Worm (Caenorhabditis elegans) whole organism, L4 larva: ENCODE results near the gene dmsr-5.

ENCODE experiments used
- D1046.2 ChIP-seq: fragments of 200-800 bp; sonication (Bioruptor generic); IDR thresholded peaks from 2 replicates; pipeline ENCODE4 v1.3.6; 2022; ENCODE audit warnings: missing genetic modification characterization, missing compliant biosample characterization
- F10B5.3 ChIP-seq: sonication (generic microtip); optimal IDR thresholded peaks from 2 replicates; lab custom pipeline; 2016; ENCODE audit warnings: mild to moderate bottlenecking, missing genetic modification characterization, missing compliant biosample characterization
- F37D6.2 ChIP-seq: sonication (generic microtip); optimal IDR thresholded peaks from 2 replicates; lab custom pipeline; 2016; ENCODE audit warnings: mild to moderate bottlenecking, missing genetic modification characterization, missing compliant biosample characterization
- T26A8.4 ChIP-seq: fragments of 200-800 bp; sonication (Bioruptor generic); IDR thresholded peaks from 2 replicates; pipeline ENCODE4 v1.3.6; 2022; ENCODE audit warnings: missing genetic modification characterization, missing compliant biosample characterization
- Y105C5A.15 ChIP-seq: fragments of 200-800 bp; sonication (Bioruptor generic); IDR thresholded peaks from 2 replicates; pipeline ENCODE4 v1.3.6; 2022; ENCODE audit warnings: missing genetic modification characterization, missing compliant biosample characterization
- aha-1 ChIP-seq: fragments of 150-350 bp; peaks from one replicate; lab custom pipeline; 2014; ENCODE audit warnings: missing biosample characterization, missing genetic modification characterization
- ceh-28 ChIP-seq: fragments of 150-350 bp; optimal IDR thresholded peaks from 2 replicates; lab custom pipeline; 2014; ENCODE audit warnings: missing biosample characterization, missing genetic modification reagents, missing genetic modification characterization
- ces-1 ChIP-seq: fragments of 150-350 bp; sonication (generic microtip); optimal IDR thresholded peaks from 4 replicates; lab custom pipeline; 2014; ENCODE audit warnings: missing biosample characterization, missing genetic modification reagents, missing genetic modification characterization
- cey-2 ChIP-seq: sonication (generic microtip); optimal IDR thresholded peaks from 3 replicates; lab custom pipeline; 2017; ENCODE audit warnings: missing genetic modification characterization, mild to moderate bottlenecking, missing compliant biosample characterization, antibody characterized with exemption, borderline replicate concordance; ENCODE audit not compliant: insufficient read depth
- daf-16 ChIP-seq, 3 experiments: sonication (generic microtip); optimal IDR thresholded peaks; 2 replicates each; lab custom pipeline; 2016 to 2017; ENCODE audit warnings: missing genetic modification characterization in 3 of 3, missing genetic modification reagents in 3 of 3, mild to moderate bottlenecking in 2 of 3, missing compliant biosample characterization in 2 of 3, missing biosample characterization in 1 of 3, moderate library complexity in 1 of 3
- duxl-1 ChIP-seq: sonication (generic microtip); optimal IDR thresholded peaks from 2 replicates; lab custom pipeline; 2016; ENCODE audit warnings: mild to moderate bottlenecking, missing genetic modification characterization, moderate library complexity, missing compliant biosample characterization; ENCODE audit not compliant: poor library complexity
- dve-1 ChIP-seq: sonication (generic microtip); optimal IDR thresholded peaks from 2 replicates; lab custom pipeline; 2017; ENCODE audit warnings: antibody characterized with exemption, mild to moderate bottlenecking, missing genetic modification characterization, missing compliant biosample characterization; ENCODE audit not compliant: insufficient read depth
- egl-27 ChIP-seq: sonication (generic microtip); optimal IDR thresholded peaks from 3 replicates; lab custom pipeline; 2017; ENCODE audit warnings: missing biosample characterization, missing genetic modification reagents, missing genetic modification characterization
- egl-43 ChIP-seq: fragments of 200-800 bp; sonication (Bioruptor generic); IDR thresholded peaks from 2 replicates; pipeline ENCODE4 v1.3.6; 2022; ENCODE audit warnings: missing genetic modification reagents, missing genetic modification characterization, missing compliant biosample characterization
- hif-1 ChIP-seq, 2 experiments: sonication (generic microtip); optimal IDR thresholded peaks; 2 replicates each; lab custom pipeline; 2016 to 2017; ENCODE audit warnings: missing compliant biosample characterization in 2 of 2, missing genetic modification characterization in 2 of 2, missing genetic modification reagents in 2 of 2, missing genotype in 2 of 2, mild to moderate bottlenecking in 1 of 2
- hmg-1.1 ChIP-seq: fragments of 200-800 bp; sonication (Bioruptor generic); IDR thresholded peaks from 2 replicates; pipeline ENCODE4 v1.3.6; 2022; ENCODE audit warnings: missing genetic modification reagents, missing genetic modification characterization, missing compliant biosample characterization
- lin-29 ChIP-seq: fragments of 200-800 bp; sonication (Bioruptor generic); IDR thresholded peaks from 2 replicates; pipeline ENCODE4 v1.3.6; 2022; ENCODE audit warnings: missing genetic modification reagents, missing genetic modification characterization, missing compliant biosample characterization
- lin-38 ChIP-seq: fragments of 200-800 bp; sonication (Bioruptor generic); IDR thresholded peaks from 2 replicates; pipeline ENCODE4 v1.3.6; 2022; ENCODE audit warnings: missing genetic modification reagents, missing genetic modification characterization, missing compliant biosample characterization
- nhr-10 ChIP-seq: fragments of 150-350 bp; optimal IDR thresholded peaks from 2 replicates; lab custom pipeline; 2014; ENCODE audit warnings: missing biosample characterization, missing genetic modification characterization
- nhr-42 ChIP-seq: fragments of 200-800 bp; sonication (Bioruptor generic); IDR thresholded peaks from 2 replicates; pipeline ENCODE4 v1.3.6; 2022; ENCODE audit warnings: missing genetic modification characterization, missing compliant biosample characterization
- nhr-48 ChIP-seq: sonication (generic microtip); optimal IDR thresholded peaks from 2 replicates; lab custom pipeline; 2016; ENCODE audit warnings: mild to moderate bottlenecking, missing genetic modification characterization, missing compliant biosample characterization
- nhr-6 ChIP-seq: fragments of 150-350 bp; optimal IDR thresholded peaks from 2 replicates; lab custom pipeline; 2014; ENCODE audit warnings: missing biosample characterization, missing genetic modification characterization
- nhr-77 ChIP-seq: fragments of 150-350 bp; optimal IDR thresholded peaks from 2 replicates; lab custom pipeline; 2014; ENCODE audit warnings: missing biosample characterization, missing genetic modification characterization
- saeg-2 ChIP-seq: fragments of 200-800 bp; sonication (Bioruptor generic); IDR thresholded peaks from 2 replicates; pipeline ENCODE4 v1.3.6; 2022; ENCODE audit warnings: missing genetic modification reagents, missing genetic modification characterization, missing compliant biosample characterization
- set-16 ChIP-seq: fragments of 200-800 bp; sonication (Bioruptor generic); IDR thresholded peaks from 2 replicates; pipeline ENCODE4 v1.3.6; 2022; ENCODE audit warnings: missing genetic modification reagents, missing genetic modification characterization, missing compliant biosample characterization
- skn-1 ChIP-seq: fragments of 150-350 bp; optimal IDR thresholded peaks from 2 replicates; lab custom pipeline; 2014; ENCODE audit warnings: missing biosample characterization, missing genetic modification characterization
- snpc-1.2 ChIP-seq: fragments of 200-800 bp; sonication (Bioruptor generic); IDR thresholded peaks from 2 replicates; pipeline ENCODE4 v1.3.6; 2022; ENCODE audit warnings: missing genetic modification reagents, missing genetic modification characterization, missing compliant biosample characterization
- spr-3 ChIP-seq: fragments of 200-800 bp; sonication (Bioruptor generic); optimal IDR thresholded peaks from 2 replicates; lab custom pipeline; 2018; ENCODE audit warnings: mild to moderate bottlenecking, missing genetic modification characterization, missing compliant biosample characterization
- unc-62 ChIP-seq, 3 experiments: fragments of 150-350 bp in 1 of 3; sonication (generic microtip); optimal IDR thresholded peaks in 2 of 3; peaks in 1 of 3; 1 replicate in 1 of 3; 2 replicates in 2 of 3; lab custom pipeline; 2014 to 2017; ENCODE audit warnings: missing biosample characterization in 3 of 3, missing genetic modification characterization in 3 of 3, missing genetic modification reagents in 3 of 3, missing genotype in 1 of 3
- vab-7 ChIP-seq: fragments of 200-800 bp; sonication (Bioruptor generic); IDR thresholded peaks from 2 replicates; pipeline ENCODE4 v1.3.6; 2022; ENCODE audit warnings: missing genetic modification reagents, missing genetic modification characterization, missing compliant biosample characterization
- zip-2 ChIP-seq: fragments of 150-350 bp; optimal IDR thresholded peaks from 2 replicates; lab custom pipeline; 2014; ENCODE audit warnings: missing biosample characterization, missing genetic modification characterization

The dmsr-5 gene

DNA sequence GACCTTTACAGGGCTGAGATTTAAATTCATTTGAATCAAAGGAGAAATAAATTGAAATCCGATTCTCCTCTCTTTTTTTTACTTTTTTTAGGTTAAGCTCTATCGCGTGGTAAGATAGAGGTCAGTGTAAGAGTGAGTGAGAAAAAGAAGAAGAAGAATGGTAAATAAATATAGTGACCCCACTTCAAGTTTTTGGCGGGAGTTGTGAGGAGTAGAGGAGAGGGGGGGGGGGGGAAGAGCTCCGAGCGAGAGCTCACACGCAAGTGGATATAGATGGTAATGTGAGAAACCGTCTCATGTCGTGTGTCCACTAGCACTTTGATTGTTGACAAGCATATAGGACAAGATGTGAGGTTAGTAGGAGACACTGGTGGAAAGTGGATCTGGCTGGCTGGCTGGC is 28.0 kb downstream of the dmsr-5 start, which contains the start of gene W05B2.2:
Gene W05B2.2, minus strand, starts transcription at position 101 of the 400 bp plus-strand sequence.
- no peak for TF ChIP-seq egl-27 (tag; lab: Kevin White, UChicago)

DNA sequence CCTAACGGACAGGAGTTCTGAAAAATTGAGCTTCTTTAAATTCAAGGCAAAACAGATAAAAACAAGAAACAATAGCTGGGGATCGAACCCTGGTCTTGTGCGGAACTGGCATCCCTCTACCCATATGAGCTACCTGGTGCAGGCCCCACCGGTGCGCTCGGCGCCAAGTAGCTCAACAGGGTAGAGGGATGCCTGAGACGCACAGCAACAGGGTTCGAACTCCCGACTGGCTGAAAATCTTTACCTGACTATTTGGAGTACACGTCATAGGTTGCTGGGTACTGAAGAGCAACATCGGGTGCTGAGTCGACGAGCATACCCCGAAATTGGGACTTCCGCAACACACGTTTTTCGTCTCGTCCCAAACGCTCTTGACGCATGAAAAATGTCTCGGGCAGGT is 32.1 kb downstream of the dmsr-5 start:
- TF ChIP-seq saeg-2 (GFP tag; lab: Robert Waterston, UW) (0 out of 2 replicates have a peak, but pooled peaks have one; percentile 44), hif-1 (tag; optimal IDR thresholded peaks at IDR 0.05; lab: Kevin White, UChicago) (no peak), nhr-6 (tag; lab: Kevin White, UChicago) (no peak), set-16 (peak; percentile 40; the same call in 1 of the 2 replicates)
- TF ChIP-seq, all 104 proteins: peak for 2

DNA sequence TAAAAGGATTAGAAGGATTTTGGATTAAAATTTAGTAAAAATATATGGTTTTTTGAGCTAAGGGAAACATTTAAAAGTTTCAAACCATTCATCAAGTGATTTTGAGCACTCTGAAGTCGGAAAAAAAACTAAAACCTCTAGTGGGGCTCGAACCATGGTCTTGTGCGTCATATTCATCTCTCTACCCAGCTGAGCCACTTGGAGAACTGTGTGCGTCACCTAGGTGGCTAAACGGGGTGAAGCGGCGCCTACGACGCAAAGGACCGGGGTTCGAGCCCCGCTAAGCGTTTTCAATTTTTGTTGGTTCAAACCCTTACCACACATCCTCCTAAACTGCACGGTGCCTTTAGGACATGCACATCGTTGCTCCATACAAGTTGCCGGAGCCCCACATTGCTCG is 34.7 kb downstream of the dmsr-5 start:
- TF ChIP-seq snpc-1.2 (GFP tag; lab: Robert Waterston, UW): no peak
- TF ChIP-seq skn-1 (tag; lab: Kevin White, UChicago): no peak
- TF ChIP-seq F10B5.3 (tag; lab: Kevin White, UChicago): no peak
- TF ChIP-seq duxl-1: no peak
- no peak for TF ChIP-seq T26A8.4 (GFP tag; lab: Robert Waterston, UW)
- no peak for TF ChIP-seq nhr-77
- no peak for TF ChIP-seq F37D6.2 (tag; lab: Kevin White, UChicago)
- no peak for TF ChIP-seq nhr-48
- no peak for TF ChIP-seq lin-29 (GFP tag; lab: Robert Waterston, UW)
- TF ChIP-seq, all 104 proteins: peak for 0

DNA sequence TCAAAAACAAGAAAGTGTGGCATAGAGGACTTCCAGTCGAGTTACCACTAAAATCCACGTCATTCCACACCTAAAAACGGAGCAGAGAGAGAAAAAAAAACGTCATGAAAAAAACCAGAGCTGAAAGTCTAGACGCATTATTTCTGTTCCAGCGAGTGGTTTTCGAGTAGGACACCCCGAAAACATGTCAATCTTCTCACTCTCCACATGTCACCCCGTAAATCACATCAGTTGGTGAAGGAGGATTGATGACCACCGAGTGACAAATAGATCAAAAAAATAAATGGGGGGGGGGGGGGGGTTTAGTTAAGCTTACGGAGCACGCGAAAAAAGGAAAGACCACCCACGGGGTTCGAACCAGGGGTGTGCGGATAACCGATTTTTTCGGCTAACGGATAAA is 37.3 kb downstream of the dmsr-5 start:
- no peak for TF ChIP-seq egl-43
- peak in 1 of 2 experiments; percentile 93 for TF ChIP-seq unc-62 (GFP tag; optimal IDR thresholded peaks at IDR 0.05 in 1 of 2; lab: Kevin White, UChicago)
- TF ChIP-seq unc-62 (tag; optimal IDR thresholded peaks at IDR 0.05; lab: Kevin White, UChicago): no peak
- no peak for TF ChIP-seq hmg-1.1 (GFP tag; lab: Robert Waterston, UW)
- no peak for TF ChIP-seq vab-7
- TF ChIP-seq ces-1 (GFP tag; lab: Kevin White, UChicago): no peak

DNA sequence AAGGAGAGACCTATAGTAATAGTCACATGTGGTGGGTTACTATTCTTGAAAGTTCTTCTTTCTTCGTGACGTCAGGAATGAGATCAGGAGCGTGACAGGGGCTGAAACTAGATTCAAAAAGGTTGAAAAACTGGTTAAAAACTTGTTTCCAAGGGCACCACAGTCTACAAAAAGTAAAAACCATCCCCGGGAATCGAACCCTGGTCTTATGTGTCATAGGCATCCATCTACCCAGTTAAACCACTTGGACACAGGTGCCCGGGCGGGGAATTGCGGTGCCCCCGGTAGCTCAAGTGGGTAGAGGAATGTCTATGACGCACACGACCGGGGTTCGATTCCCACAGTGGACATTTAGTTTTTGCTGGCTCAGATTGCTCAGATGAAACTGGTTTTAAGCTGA is 37.8 kb downstream of the dmsr-5 start:
- no peak for TF ChIP-seq nhr-42
- TF ChIP-seq daf-16 (GFP tag; optimal IDR thresholded peaks at IDR 0.05; lab: Kevin White, UChicago): no peak
- no peak for TF ChIP-seq daf-16 (tag; optimal IDR thresholded peaks at IDR 0.05; lab: Kevin White, UChicago)
- no peak for TF ChIP-seq nhr-10 (tag; lab: Kevin White, UChicago)
- no peak for TF ChIP-seq zip-2 (tag; lab: Kevin White, UChicago)
- 0 out of 2 replicates have a peak, but pooled peaks have one; percentile 15 for TF ChIP-seq lin-38 (GFP tag; lab: Robert Waterston, UW)
- TF ChIP-seq aha-1 (tag; lab: Kevin White, UChicago): peak; percentile 94
- no peak for TF ChIP-seq cey-2
- TF ChIP-seq, all 104 proteins: peak for 2

DNA sequence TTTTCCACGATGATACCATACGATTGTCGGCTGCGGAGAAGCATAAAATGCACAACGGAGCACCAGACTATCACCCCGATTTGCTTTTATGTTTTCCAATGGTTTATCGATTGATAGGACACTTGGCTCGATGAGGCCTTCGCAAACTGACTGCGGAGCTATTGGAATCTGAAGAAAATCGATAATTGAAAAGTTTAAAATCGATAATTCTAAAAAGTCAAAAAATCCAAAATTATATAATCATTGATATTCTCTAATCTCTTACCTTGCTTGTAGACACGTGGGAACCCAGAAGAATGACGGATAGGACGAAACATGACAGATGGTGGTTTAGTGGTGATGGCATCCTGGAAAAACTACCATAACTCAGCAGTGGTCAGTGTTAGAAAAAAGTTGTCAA is 41.9 kb downstream of the dmsr-5 start, which contains the start of gene zig-5:
Gene zig-5, minus strand, starts transcription at position 349 of the 400 bp plus-strand sequence.
- TF ChIP-seq zip-2 (tag; lab: Kevin White, UChicago) (no peak), spr-3 (GFP tag; lab: Kevin White, UChicago) (no peak), dve-1 (tag; lab: Kevin White, UChicago) (no peak), ceh-28 (tag; lab: Kevin White, UChicago) (peak; percentile 81), egl-27 (tag; lab: Kevin White, UChicago) (no peak), Y105C5A.15 (GFP tag; lab: Robert Waterston, UW) (no peak), D1046.2 (GFP tag; lab: Robert Waterston, UW) (no peak)
